Fruit fly (Drosophila melanogaster) whole organism, embryonic: ENCODE results near the gene Tim8.

Experiments
- Aef1 ChIP-seq: fragments of 200-800 bp; sonication (Bioruptor generic); IDR thresholded peaks from 3 replicates; pipeline ENCODE4 v1.3.6; 2022; ENCODE audit warnings: missing biosample characterization, missing genetic modification characterization
- Antp ChIP-seq: fragments of 200-800 bp; sonication (Bioruptor generic); optimal IDR thresholded peaks from 3 replicates; lab custom pipeline; 2016; ENCODE audit warnings: missing biosample characterization, missing genetic modification characterization
- CG10274 ChIP-seq: fragments of 200-800 bp; sonication (Bioruptor generic); optimal IDR thresholded peaks from 3 replicates; lab custom pipeline; 2017; ENCODE audit warnings: missing biosample characterization, mild to moderate bottlenecking, missing genetic modification characterization
- CG10366 ChIP-seq: fragments of 200-800 bp; sonication (Bioruptor generic); IDR thresholded peaks from 2 replicates; pipeline ENCODE4 v1.3.6; 2022; ENCODE audit warnings: missing biosample characterization, missing genetic modification characterization
- CG10462 ChIP-seq: fragments of 200-800 bp; sonication (Bioruptor generic); optimal IDR thresholded peaks from 2 replicates; lab custom pipeline; 2016; ENCODE audit warnings: missing biosample characterization, missing genetic modification characterization
- CG10565 ChIP-seq: fragments of 200-800 bp; sonication (Bioruptor generic); optimal IDR thresholded peaks from 3 replicates; lab custom pipeline; 2016; ENCODE audit warnings: missing biosample characterization, mild to moderate bottlenecking, missing genetic modification characterization
- CG12071 ChIP-seq: fragments of 200-800 bp; sonication (Bioruptor generic); optimal IDR thresholded peaks from 3 replicates; lab custom pipeline; 2018; ENCODE audit warnings: missing biosample characterization, mild to moderate bottlenecking, missing genetic modification characterization
- CG12236 ChIP-seq: fragments of 200-800 bp; sonication (Bioruptor generic); optimal IDR thresholded peaks from 2 replicates; lab custom pipeline; 2016; ENCODE audit warnings: missing biosample characterization, missing genetic modification characterization
- CG1233 ChIP-seq: fragments of 200-800 bp; sonication (Bioruptor generic); optimal IDR thresholded peaks from 4 replicates; lab custom pipeline; 2018; ENCODE audit warnings: missing biosample characterization, mild to moderate bottlenecking, missing genetic modification characterization
- CG13123 ChIP-seq: fragments of 200-800 bp; sonication (Bioruptor generic); optimal IDR thresholded peaks from 2 replicates; lab custom pipeline; 2016; ENCODE audit warnings: missing biosample characterization, missing genetic modification characterization
- CG15011 ChIP-seq: fragments of 200-800 bp; sonication (Bioruptor generic); optimal IDR thresholded peaks from 3 replicates; lab custom pipeline; 2018; ENCODE audit warnings: missing biosample characterization, mild to moderate bottlenecking, missing genetic modification characterization
- CG30020 ChIP-seq: fragments of 200-800 bp; optimal IDR thresholded peaks from 2 replicates; lab custom pipeline; 2019; ENCODE audit warnings: missing biosample characterization, mild to moderate bottlenecking, missing genetic modification characterization, moderate library complexity
- CG30431 ChIP-seq: fragments of 200-800 bp; sonication (Bioruptor generic); optimal IDR thresholded peaks from 2 replicates; lab custom pipeline; 2017; ENCODE audit warnings: missing biosample characterization, missing genetic modification characterization
- CG31365 ChIP-seq: fragments of 200-800 bp; sonication (Bioruptor generic); optimal IDR thresholded peaks from 2 replicates; lab custom pipeline; 2018; ENCODE audit warnings: missing biosample characterization, mild to moderate bottlenecking, missing genetic modification characterization
- CG31388 ChIP-seq: fragments of 200-800 bp; sonication (Bioruptor generic); optimal IDR thresholded peaks from 2 replicates; lab custom pipeline; 2016; ENCODE audit warnings: missing biosample characterization, missing genetic modification characterization
- CG43689 ChIP-seq: fragments of 200-800 bp; sonication (Bioruptor generic); IDR thresholded peaks from 2 replicates; pipeline ENCODE4 v1.3.6; 2022; ENCODE audit warnings: missing biosample characterization, missing genetic modification characterization
- CG4820 ChIP-seq: fragments of 200-800 bp; sonication (Bioruptor generic); optimal IDR thresholded peaks from 3 replicates; lab custom pipeline; 2016; ENCODE audit warnings: missing biosample characterization, missing genetic modification characterization
- CG6765 ChIP-seq: fragments of 200-800 bp; sonication (Bioruptor generic); optimal IDR thresholded peaks from 3 replicates; lab custom pipeline; 2017; ENCODE audit warnings: missing biosample characterization, mild to moderate bottlenecking, missing genetic modification characterization
- CG7372 ChIP-seq: fragments of 200-800 bp; sonication (Bioruptor generic); IDR thresholded peaks from 2 replicates; pipeline ENCODE4 v1.3.6; 2022; ENCODE audit warnings: missing biosample characterization, missing genetic modification characterization
- CHES-1-like ChIP-seq: fragments of 200-800 bp; sonication (Bioruptor generic); optimal IDR thresholded peaks from 2 replicates; lab custom pipeline; 2016; ENCODE audit warnings: missing biosample characterization, missing genetic modification characterization
- CTCF ChIP-seq: fragments of 200-800 bp; sonication (Bioruptor generic); optimal IDR thresholded peaks from 2 replicates; lab custom pipeline; 2017; ENCODE audit warnings: missing biosample characterization, mild to moderate bottlenecking, missing genetic modification characterization, moderate library complexity
- Chrac-16 ChIP-seq: fragments of 200-800 bp; sonication (Bioruptor generic); optimal IDR thresholded peaks from 3 replicates; lab custom pipeline; 2016; ENCODE audit warnings: missing biosample characterization, missing genetic modification characterization
- Dp ChIP-seq: fragments of 200-800 bp; sonication (Bioruptor generic); optimal IDR thresholded peaks from 2 replicates; lab custom pipeline; 2018; ENCODE audit warnings: missing biosample characterization, mild to moderate bottlenecking, missing genetic modification characterization, moderate library complexity
- Elba2 ChIP-seq: fragments of 200-800 bp; sonication (Bioruptor generic); optimal IDR thresholded peaks from 3 replicates; lab custom pipeline; 2016; ENCODE audit warnings: missing biosample characterization, missing genetic modification characterization
- Ets65A ChIP-seq: fragments of 200-800 bp; sonication (Bioruptor generic); peaks from one replicate; lab custom pipeline; 2016; ENCODE audit warnings: missing biosample characterization, missing genetic modification characterization
- Fer3 ChIP-seq: fragments of 200-800 bp; sonication (Bioruptor generic); optimal IDR thresholded peaks from 2 replicates; lab custom pipeline; 2018; ENCODE audit warnings: missing biosample characterization, mild to moderate bottlenecking, missing genetic modification characterization, moderate library complexity
- Hr78 ChIP-seq, 2 experiments: fragments of 200-800 bp in 1 of 2; fragments of >200 bp in 1 of 2; sonication (Bioruptor generic) in 1 of 2; optimal IDR thresholded peaks; 2 replicates each; lab custom pipeline; 2017 to 2019; ENCODE audit warnings: missing biosample characterization in 2 of 2, missing genetic modification characterization in 2 of 2, mild to moderate bottlenecking in 1 of 2, moderate library complexity in 1 of 2
- Meics ChIP-seq: fragments of 200-800 bp; sonication (Bioruptor generic); optimal IDR thresholded peaks from 2 replicates; lab custom pipeline; 2017; ENCODE audit warnings: missing biosample characterization, mild to moderate bottlenecking, missing genetic modification characterization
- Oli ChIP-seq: fragments of 200-800 bp; sonication (Bioruptor generic); optimal IDR thresholded peaks from 2 replicates; lab custom pipeline; 2018; ENCODE audit warnings: missing biosample characterization, mild to moderate bottlenecking, missing genetic modification characterization, moderate library complexity
- Ptx1 ChIP-seq: fragments of 200-800 bp; sonication (Bioruptor generic); IDR thresholded peaks from 2 replicates; pipeline ENCODE4 v1.3.6; 2022; ENCODE audit warnings: missing biosample characterization, missing genetic modification characterization
- da ChIP-seq: fragments of 200-800 bp; sonication (Bioruptor generic); optimal IDR thresholded peaks from 2 replicates; lab custom pipeline; 2016; ENCODE audit warnings: missing biosample characterization, missing genetic modification characterization
- danr ChIP-seq: fragments of 200-800 bp; sonication (Bioruptor generic); IDR thresholded peaks from 2 replicates; pipeline ENCODE4 v1.3.6; 2022; ENCODE audit warnings: missing biosample characterization, missing genetic modification characterization
- dmrt11E ChIP-seq: fragments of 200-800 bp; sonication (Bioruptor generic); optimal IDR thresholded peaks from 3 replicates; lab custom pipeline; 2018; ENCODE audit warnings: missing biosample characterization, mild to moderate bottlenecking, missing genetic modification characterization, moderate library complexity
- fru ChIP-seq: fragments of >200 bp; optimal IDR thresholded peaks from 2 replicates; lab custom pipeline; 2017
- fu2 ChIP-seq: fragments of 200-800 bp; sonication (Bioruptor generic); optimal IDR thresholded peaks from 2 replicates; lab custom pipeline; 2016; ENCODE audit warnings: missing biosample characterization, missing genetic modification characterization
- gcm ChIP-seq: fragments of 200-800 bp; sonication (Bioruptor generic); optimal IDR thresholded peaks from 2 replicates; lab custom pipeline; 2019; ENCODE audit warnings: missing biosample characterization, mild to moderate bottlenecking, missing genetic modification characterization, moderate library complexity
- kah ChIP-seq: fragments of 200-800 bp; sonication (Bioruptor generic); optimal IDR thresholded peaks from 2 replicates; lab custom pipeline; 2018; ENCODE audit warnings: missing biosample characterization, mild to moderate bottlenecking, missing genetic modification characterization
- lbe ChIP-seq: fragments of 200-800 bp; sonication (Bioruptor generic); optimal IDR thresholded peaks from 2 replicates; lab custom pipeline; 2016; ENCODE audit warnings: missing biosample characterization, mild to moderate bottlenecking, missing genetic modification characterization
- lmd ChIP-seq: fragments of 200-800 bp; sonication (Bioruptor generic); IDR thresholded peaks from 2 replicates; pipeline ENCODE4 v1.3.6; 2022; ENCODE audit warnings: missing biosample characterization, missing genetic modification characterization
- nerfin-2 ChIP-seq: fragments of 200-800 bp; sonication (Bioruptor generic); IDR thresholded peaks from 2 replicates; pipeline ENCODE4 v1.3.6; 2022; ENCODE audit warnings: missing biosample characterization, missing genetic modification characterization; ENCODE audit not compliant: partially characterized antibody
- pho ChIP-seq: fragments of 200-800 bp; sonication (Bioruptor generic); optimal IDR thresholded peaks from 2 replicates; lab custom pipeline; 2016; ENCODE audit warnings: missing biosample characterization, missing genetic modification characterization
- pros ChIP-seq: fragments of 200-800 bp; sonication (Bioruptor generic); optimal IDR thresholded peaks from 3 replicates; lab custom pipeline; 2019; ENCODE audit warnings: missing biosample characterization, mild to moderate bottlenecking, missing genetic modification characterization, moderate library complexity
- rib ChIP-seq: fragments of 200-800 bp; sonication (Bioruptor generic); IDR thresholded peaks from 2 replicates; pipeline ENCODE4 v1.3.6; 2022; ENCODE audit warnings: missing biosample characterization, missing genetic modification characterization
- sqz ChIP-seq: fragments of 200-800 bp; sonication (Bioruptor generic); optimal IDR thresholded peaks from 3 replicates; lab custom pipeline; 2018; ENCODE audit warnings: missing biosample characterization, mild to moderate bottlenecking, missing genetic modification characterization
- sug ChIP-seq: fragments of 200-800 bp; optimal IDR thresholded peaks from 2 replicates; lab custom pipeline; 2019; ENCODE audit warnings: missing biosample characterization, mild to moderate bottlenecking, missing genetic modification characterization, moderate library complexity
- tin ChIP-seq: fragments of 200-800 bp; sonication (Bioruptor generic); optimal IDR thresholded peaks from 3 replicates; lab custom pipeline; 2016; ENCODE audit warnings: missing biosample characterization, missing genetic modification characterization
- tll ChIP-seq, 2 experiments: fragments of 200-800 bp in 1 of 2; fragments of >200 bp in 1 of 2; sonication (Bioruptor generic) in 1 of 2; optimal IDR thresholded peaks; 2 replicates each; lab custom pipeline; 2017 to 2019; ENCODE audit warnings: missing biosample characterization in 2 of 2, missing genetic modification characterization in 2 of 2, mild to moderate bottlenecking in 1 of 2, moderate library complexity in 1 of 2
- tup ChIP-seq: fragments of 200-800 bp; sonication (Bioruptor generic); optimal IDR thresholded peaks from 2 replicates; lab custom pipeline; 2016; ENCODE audit warnings: missing biosample characterization, mild to moderate bottlenecking, missing genetic modification characterization, moderate library complexity
- vvl ChIP-seq: fragments of 200-800 bp; sonication (Bioruptor generic); IDR thresholded peaks from 2 replicates; pipeline ENCODE4 v1.3.6; 2022; ENCODE audit warnings: missing biosample characterization, missing genetic modification characterization
- zf30C ChIP-seq: fragments of 200-800 bp; sonication (Bioruptor generic); optimal IDR thresholded peaks from 3 replicates; lab custom pipeline; 2018; ENCODE audit warnings: missing biosample characterization, mild to moderate bottlenecking, missing genetic modification characterization

Tim8 gene

DNA sequence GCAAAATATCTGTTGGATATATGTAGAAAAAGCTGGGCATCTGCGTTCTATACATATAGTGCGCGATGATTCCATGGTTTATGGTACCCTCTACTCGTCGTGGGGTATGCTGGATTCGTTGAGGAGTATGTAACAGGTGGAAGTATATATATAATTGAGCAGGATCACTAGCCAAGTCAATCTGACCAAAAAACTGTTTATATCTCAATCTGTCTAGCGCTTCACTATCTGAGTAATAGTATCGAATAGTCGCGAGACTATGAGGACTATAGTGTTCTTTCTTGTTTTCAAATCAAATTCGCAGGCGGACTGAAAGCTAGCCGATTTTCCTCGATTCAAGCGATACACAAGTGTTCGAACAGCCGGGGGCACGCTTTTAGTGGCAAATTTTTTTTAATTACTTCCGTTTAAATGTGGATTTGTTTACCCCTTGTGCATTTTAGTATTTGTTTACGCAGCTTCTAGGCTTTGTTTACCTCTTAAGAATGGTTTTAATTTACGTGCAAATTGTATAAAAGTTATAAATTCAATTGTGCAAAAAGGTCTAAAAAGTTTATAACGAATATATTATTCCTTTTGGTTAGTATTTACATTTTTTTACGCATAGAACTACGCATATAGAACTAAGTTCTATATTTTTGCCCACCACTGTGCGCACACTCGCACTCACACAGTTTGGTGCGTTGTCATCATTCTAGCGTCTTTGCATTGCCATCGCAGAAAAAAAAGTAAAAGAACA is 22.5 kb downstream of the Tim8 start (continued):
- TF ChIP-seq sug (tag; lab: Kevin White, UChicago) (peak; percentile 58), CG7372 (GFP tag; lab: Robert Waterston, UW) (peak; percentile 77), CG31365 (tag; lab: Kevin White, UChicago) (peak; percentile 24), CG30431 (GFP tag; lab: Kevin White, UChicago) (peak; percentile 79), CG10366 (GFP tag; lab: Robert Waterston, UW) (peak; percentile 84), Fer3 (tag; lab: Kevin White, UChicago) (peak; percentile 85), tin (peak; percentile 49), Ptx1 (GFP tag; lab: Robert Waterston, UW) (peak; percentile 87), Meics (GFP tag; lab: Kevin White, UChicago) (peak; percentile 79), tll (GFP tag; optimal IDR thresholded peaks at IDR 0.05; lab: Kevin White, UChicago) (no peak), CG6765 (peak; percentile 49), fu2 (GFP tag; lab: Kevin White, UChicago) (peak; percentile 51), lbe (GFP tag; lab: Kevin White, UChicago) (no peak), CG43689 (GFP tag; lab: Robert Waterston, UW) (0 out of 2 replicates have a peak, but pooled peaks have one; percentile 47), CG4820 (peak; percentile 64), CG15011 (GFP tag; lab: Kevin White, UChicago) (peak; percentile 11), CG31388 (GFP tag; lab: Kevin White, UChicago) (peak; percentile 20), CG12236 (GFP tag; lab: Kevin White, UChicago) (peak; percentile 35), CHES-1-like (peak; percentile 81), CG12071 (GFP tag; lab: Kevin White, UChicago) (peak; percentile 78), danr (GFP tag; lab: Robert Waterston, UW) (peak; percentile 43), lmd (peak; percentile 84), zf30C (no peak), gcm (GFP tag; lab: Kevin White, UChicago) (peak; percentile 37), pros (no peak), CG30020 (tag; lab: Kevin White, UChicago) (no peak), sqz (GFP tag; lab: Kevin White, UChicago) (peak; percentile 43), vvl (GFP tag; lab: Robert Waterston, UW) (peak; percentile 92), Ets65A (GFP tag; lab: Kevin White, UChicago) (peak; percentile 97), CG1233 (peak; percentile 67), CG10274 (GFP tag; lab: Kevin White, UChicago) (peak; percentile 52), kah (GFP tag; lab: Kevin White, UChicago) (peak; percentile 56), Hr78 (GFP tag; optimal IDR thresholded peaks at IDR 0.05; lab: Kevin White, UChicago) (peak in 1 of 2 experiments; percentile 25), pho (GFP tag; lab: Kevin White, UChicago) (peak; percentile 76), Aef1 (GFP tag; lab: Robert Waterston, UW) (peak; percentile 88), Elba2 (GFP tag; lab: Kevin White, UChicago) (no peak), Antp (GFP tag; lab: Kevin White, UChicago) (peak; percentile 74), CG10565 (GFP tag; lab: Kevin White, UChicago) (no peak), dmrt11E (tag; lab: Kevin White, UChicago) (peak; percentile 55), Oli (tag; lab: Kevin White, UChicago) (peak; percentile 81), CG10462 (GFP tag; lab: Kevin White, UChicago) (peak; percentile 44), da (GFP tag; lab: Kevin White, UChicago) (peak; percentile 50), CTCF (no peak), nerfin-2 (GFP tag; lab: Robert Waterston, UW) (no peak), Dp (GFP tag; lab: Kevin White, UChicago) (no peak), fru (lab: Kevin White, UChicago) (no peak), Chrac-16 (GFP tag; lab: Kevin White, UChicago) (peak; percentile 65), CG13123 (GFP tag; lab: Kevin White, UChicago) (peak; percentile 1), tup (GFP tag; lab: Kevin White, UChicago) (peak; percentile 45), rib (GFP tag; lab: Robert Waterston, UW) (peak; percentile 86)
